Worm (Caenorhabditis elegans) whole organism, young adult: ENCODE measurements around the gene pgl-2.
A peak's percentile ranks its signal among the peaks of the same experiment; 100 is the strongest.

Experiments used
- F10E7.11 ChIP-seq: sonication (generic microtip); optimal IDR thresholded peaks from 2 replicates; lab custom pipeline; 2017; ENCODE audit warnings: mild to moderate bottlenecking, missing genetic modification characterization, moderate library complexity, missing compliant biosample characterization
- F22D6.2 ChIP-seq: sonication (generic microtip); optimal IDR thresholded peaks from 2 replicates; lab custom pipeline; 2016; ENCODE audit warnings: mild to moderate bottlenecking, missing genetic modification characterization, missing compliant biosample characterization
- F23B12.7 ChIP-seq: sonication (generic microtip); optimal IDR thresholded peaks from 2 replicates; lab custom pipeline; 2017; ENCODE audit warnings: missing genetic modification characterization, mild to moderate bottlenecking, missing compliant biosample characterization, antibody characterized with exemption, moderate library complexity; ENCODE audit not compliant: insufficient read depth
- F37B4.10 ChIP-seq: fragments of 200-800 bp; sonication (Bioruptor generic); IDR thresholded peaks from 2 replicates; pipeline ENCODE4 v1.3.6; 2022; ENCODE audit warnings: missing genetic modification characterization, missing compliant biosample characterization
- F39B2.1 ChIP-seq: fragments of 200-800 bp; sonication (Bioruptor generic); IDR thresholded peaks from 2 replicates; pipeline ENCODE4 v1.3.6; 2022; ENCODE audit warnings: missing genetic modification reagents, missing genetic modification characterization, missing compliant biosample characterization
- F55B11.4 ChIP-seq: sonication (generic microtip); optimal IDR thresholded peaks from 2 replicates; lab custom pipeline; 2016; ENCODE audit warnings: missing compliant biosample characterization, missing genetic modification characterization, borderline replicate concordance; ENCODE audit not compliant: insufficient read depth
- F57C9.4 ChIP-seq: sonication (generic microtip); optimal IDR thresholded peaks from 2 replicates; lab custom pipeline; 2017; ENCODE audit warnings: mild to moderate bottlenecking, missing genetic modification characterization, missing compliant biosample characterization
- K11D2.4 ChIP-seq: fragments of 200-800 bp; sonication (Bioruptor generic); IDR thresholded peaks from 2 replicates; pipeline ENCODE4 v1.3.6; 2022; ENCODE audit warnings: missing genetic modification reagents, missing genetic modification characterization, missing compliant biosample characterization
- T07F8.4 ChIP-seq: sonication (generic microtip); optimal IDR thresholded peaks from 2 replicates; lab custom pipeline; 2016; ENCODE audit warnings: mild to moderate bottlenecking, missing genetic modification characterization, moderate library complexity, missing compliant biosample characterization
- Y56A3A.18 ChIP-seq: fragments of 200-800 bp; sonication (Bioruptor generic); IDR thresholded peaks from 2 replicates; pipeline ENCODE4 v1.3.6; 2022; ENCODE audit warnings: missing genetic modification reagents, missing genetic modification characterization, missing compliant biosample characterization
- ZK185.1 ChIP-seq: sonication (generic microtip); optimal IDR thresholded peaks from 2 replicates; lab custom pipeline; 2016; ENCODE audit warnings: mild to moderate bottlenecking, missing genetic modification characterization, missing compliant biosample characterization; ENCODE audit not compliant: poor library complexity, severe bottlenecking
- attf-3 ChIP-seq: fragments of 200-800 bp; sonication (Bioruptor generic); conservative IDR thresholded peaks from 2 replicates; pipeline ENCODE4 v1.3.6; 2022; ENCODE audit warnings: missing genetic modification reagents, missing genetic modification characterization, missing compliant biosample characterization
- ccch-3 ChIP-seq: fragments of 200-800 bp; sonication (Bioruptor generic); optimal IDR thresholded peaks from 2 replicates; lab custom pipeline; 2018; ENCODE audit warnings: mild to moderate bottlenecking, missing genetic modification characterization, missing compliant biosample characterization
- cebp-1 ChIP-seq, 2 experiments: fragments of 200-800 bp in 1 of 2; sonication (Bioruptor generic) in 1 of 2; sonication (generic microtip) in 1 of 2; IDR thresholded peaks in 1 of 2; optimal IDR thresholded peaks in 1 of 2; 2 replicates each; pipeline versions ENCODE4 v1.3.6 to Lab custom; 2017 to 2022; ENCODE audit warnings: missing compliant biosample characterization in 2 of 2, missing genetic modification characterization in 2 of 2, mild to moderate bottlenecking in 1 of 2, missing genetic modification reagents in 1 of 2, moderate library complexity in 1 of 2
- ceh-100 ChIP-seq: fragments of 200-800 bp; sonication (Bioruptor generic); IDR thresholded peaks from 2 replicates; pipeline ENCODE4 v1.3.6; 2022; ENCODE audit warnings: missing genetic modification reagents, missing genetic modification characterization, missing compliant biosample characterization
- ceh-27 ChIP-seq: fragments of 200-800 bp; sonication (Bioruptor generic); optimal IDR thresholded peaks from 2 replicates; lab custom pipeline; 2018; ENCODE audit warnings: mild to moderate bottlenecking, missing genetic modification characterization, moderate library complexity, missing compliant biosample characterization
- ceh-79 ChIP-seq: sonication (generic microtip); optimal IDR thresholded peaks from 2 replicates; lab custom pipeline; 2017; ENCODE audit warnings: mild to moderate bottlenecking, missing genetic modification characterization, missing compliant biosample characterization
- ceh-91 ChIP-seq: fragments of 200-800 bp; sonication (Bioruptor generic); IDR thresholded peaks from 2 replicates; pipeline ENCODE4 v1.3.6; 2022; ENCODE audit warnings: missing genetic modification reagents, missing genetic modification characterization, missing compliant biosample characterization
- dox-1 ChIP-seq: fragments of 200-800 bp; sonication (Bioruptor generic); IDR thresholded peaks from 2 replicates; pipeline ENCODE4 v1.3.6; 2022; ENCODE audit warnings: missing genetic modification reagents, missing genetic modification characterization, missing compliant biosample characterization
- dpl-1 ChIP-seq: fragments of 150-350 bp; optimal IDR thresholded peaks from 2 replicates; lab custom pipeline; 2014; ENCODE audit warnings: missing biosample characterization, missing genetic modification reagents, missing genetic modification characterization
- efl-1 ChIP-seq: fragments of 150-350 bp; optimal IDR thresholded peaks from 2 replicates; lab custom pipeline; 2014; ENCODE audit warnings: missing biosample characterization, missing genetic modification reagents, missing genetic modification characterization
- egl-44 ChIP-seq: fragments of 200-800 bp; sonication (Bioruptor generic); IDR thresholded peaks from 2 replicates; pipeline ENCODE4 v1.3.6; 2022; ENCODE audit warnings: missing genetic modification reagents, missing genetic modification characterization, missing compliant biosample characterization
- hlh-26 ChIP-seq: fragments of 200-800 bp; sonication (Bioruptor generic); conservative IDR thresholded peaks from 2 replicates; pipeline ENCODE4 v1.3.6; 2022; ENCODE audit warnings: missing genetic modification reagents, missing genetic modification characterization, missing compliant biosample characterization
- hsf-1 ChIP-seq: fragments of 200-800 bp; sonication (Bioruptor generic); IDR thresholded peaks from 2 replicates; pipeline ENCODE4 v1.3.6; 2022; ENCODE audit warnings: missing genetic modification reagents, missing genetic modification characterization, missing compliant biosample characterization
- lag-1 ChIP-seq: fragments of 200-800 bp; sonication (Bioruptor generic); IDR thresholded peaks from 2 replicates; pipeline ENCODE4 v1.3.6; 2022; ENCODE audit warnings: missing genetic modification reagents, missing genetic modification characterization, missing compliant biosample characterization
- lin-35 ChIP-seq, 3 experiments: fragments of 150-350 bp in 2 of 3; sonication (generic microtip) in 1 of 3; optimal IDR thresholded peaks; 2 replicates each; lab custom pipeline; 2014 to 2018; ENCODE audit warnings: missing biosample characterization in 3 of 3, missing genetic modification characterization in 3 of 3, missing genetic modification reagents in 3 of 3
- lin-54 ChIP-seq: fragments of 200-800 bp; sonication (Bioruptor generic); optimal IDR thresholded peaks from 2 replicates; lab custom pipeline; 2018; ENCODE audit warnings: mild to moderate bottlenecking, missing genetic modification characterization, missing compliant biosample characterization
- madf-10 ChIP-seq: sonication (generic microtip); optimal IDR thresholded peaks from 2 replicates; lab custom pipeline; 2016; ENCODE audit warnings: mild to moderate bottlenecking, missing genetic modification characterization, missing compliant biosample characterization
- madf-6 ChIP-seq: fragments of 200-800 bp; sonication (Bioruptor generic); IDR thresholded peaks from 2 replicates; pipeline ENCODE4 v1.3.6; 2022; ENCODE audit warnings: missing genetic modification reagents, missing genetic modification characterization, missing compliant biosample characterization
- mcd-1 ChIP-seq: fragments of 200-800 bp; sonication (Bioruptor generic); IDR thresholded peaks from 2 replicates; pipeline ENCODE4 v1.3.6; 2022; ENCODE audit warnings: missing genetic modification reagents, missing genetic modification characterization, missing compliant biosample characterization
- mel-28 ChIP-seq: sonication (generic microtip); optimal IDR thresholded peaks from 2 replicates; lab custom pipeline; 2016; ENCODE audit warnings: borderline replicate concordance, mild to moderate bottlenecking, missing genetic modification characterization, missing compliant biosample characterization
- nhr-120 ChIP-seq: fragments of 200-800 bp; sonication (Bioruptor generic); IDR thresholded peaks from 2 replicates; pipeline ENCODE4 v1.3.6; 2022; ENCODE audit warnings: missing genetic modification characterization, missing compliant biosample characterization
- nhr-27 ChIP-seq: fragments of 200-800 bp; sonication (Bioruptor generic); optimal IDR thresholded peaks from 2 replicates; lab custom pipeline; 2018; ENCODE audit warnings: mild to moderate bottlenecking, missing genetic modification characterization, moderate library complexity, missing compliant biosample characterization
- repo-1 ChIP-seq: sonication (generic microtip); optimal IDR thresholded peaks from 2 replicates; lab custom pipeline; 2017; ENCODE audit warnings: mild to moderate bottlenecking, missing genetic modification characterization, missing compliant biosample characterization
- unc-62 ChIP-seq: fragments of 150-350 bp; optimal IDR thresholded peaks from 2 replicates; lab custom pipeline; 2014; ENCODE audit warnings: missing biosample characterization, missing genetic modification reagents, missing genetic modification characterization
- zfh-2 ChIP-seq: fragments of 200-800 bp; sonication (Bioruptor generic); conservative IDR thresholded peaks from 2 replicates; pipeline ENCODE4 v1.3.6; 2022; ENCODE audit warnings: missing genetic modification reagents, missing genetic modification characterization, missing compliant biosample characterization

The pgl-2 gene

ce11 chrIII:8710310-8710709 is 35.1 kb upstream of the pgl-2 start, which contains the start of gene B0303.11:
B0303.11 (minus strand) TSS chrIII:8710410.
- TF ChIP-seq F37B4.10 (GFP tag; lab: Robert Waterston, UW) = no peak
- no peak for TF ChIP-seq nhr-27 (tag; lab: Kevin White, UChicago)
- no peak for TF ChIP-seq ceh-100
- no peak for TF ChIP-seq efl-1
- no peak for TF ChIP-seq F55B11.4 (tag; lab: Kevin White, UChicago)
- TF ChIP-seq ceh-79 (tag; lab: Kevin White, UChicago) = no peak
- TF ChIP-seq dox-1 (GFP tag; lab: Robert Waterston, UW) = no peak
- no peak for TF ChIP-seq T07F8.4 (tag; lab: Kevin White, UChicago)
- no peak for TF ChIP-seq lin-35 (GFP tag; optimal IDR thresholded peaks at IDR 0.05; lab: Kevin White, UChicago)
- TF ChIP-seq nhr-120 (GFP tag; lab: Robert Waterston, UW) = no peak
- no peak for TF ChIP-seq repo-1
- TF ChIP-seq F22D6.2 (tag; lab: Kevin White, UChicago) = no peak
- TF ChIP-seq F57C9.4 (tag; lab: Kevin White, UChicago) = no peak
- no peak for TF ChIP-seq F10E7.11 (tag; lab: Kevin White, UChicago)

DNA sequence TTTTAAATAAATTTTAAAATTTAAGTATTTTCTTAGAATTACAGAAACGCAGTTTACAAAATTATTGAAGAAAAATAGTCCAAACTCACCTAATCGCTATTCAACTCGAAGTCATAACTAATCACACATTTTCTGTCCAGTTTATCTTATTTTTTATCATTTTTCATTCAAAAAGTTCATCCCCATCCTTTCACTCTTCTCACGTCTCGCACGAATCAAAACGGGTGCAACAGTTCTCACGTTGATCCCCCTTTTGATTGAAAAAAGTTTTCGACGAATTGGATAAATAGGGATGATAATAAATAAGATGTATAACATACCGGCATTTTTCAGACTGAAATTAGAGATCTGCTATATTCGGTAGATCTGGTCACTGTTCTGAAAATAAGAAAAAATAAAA is 34.5 kb upstream of the pgl-2 start:
- TF ChIP-seq ceh-91 (GFP tag; lab: Robert Waterston, UW) (no peak), F57C9.4 (tag; lab: Kevin White, UChicago) (no peak)

- no peak for TF ChIP-seq egl-44 (GFP tag; lab: Robert Waterston, UW)
- TF ChIP-seq mel-28 = no peak
- no peak for TF ChIP-seq attf-3 (GFP tag; lab: Robert Waterston, UW)
- no peak for TF ChIP-seq ccch-3 (GFP tag; lab: Kevin White, UChicago)
- TF ChIP-seq cebp-1 (GFP tag; IDR thresholded peaks at IDR 0.05; lab: Robert Waterston, UW) = no peak
- no peak for TF ChIP-seq cebp-1 (tag; optimal IDR thresholded peaks at IDR 0.05; lab: Kevin White, UChicago)
- TF ChIP-seq hlh-26 (GFP tag; lab: Robert Waterston, UW) = no peak
- no peak for TF ChIP-seq K11D2.4 (GFP tag; lab: Robert Waterston, UW)
- TF ChIP-seq hsf-1 = no peak
- TF ChIP-seq madf-10 (tag; lab: Kevin White, UChicago) = no peak
- TF ChIP-seq lag-1 (GFP tag; lab: Robert Waterston, UW) = no peak
- no peak for TF ChIP-seq unc-62 (GFP tag; lab: Kevin White, UChicago)
- TF ChIP-seq F23B12.7 (tag; lab: Kevin White, UChicago) = no peak
- TF ChIP-seq dpl-1 = no peak
- no peak for TF ChIP-seq Y56A3A.18 (GFP tag; lab: Robert Waterston, UW)
Observed at ce11 chrIII:8704765-8705164, 29.5 kb upstream of the pgl-2 start, which contains the start of gene B0303.16. B0303.16 (plus strand) TSS chrIII:8705065.

- 0 out of 2 replicates have a peak, but pooled peaks have one; percentile 9 for TF ChIP-seq madf-6 (GFP tag; lab: Robert Waterston, UW)
- TF ChIP-seq efl-1 = peak; percentile 41
- TF ChIP-seq F39B2.1 (GFP tag; lab: Robert Waterston, UW) = no peak
- peak; percentile 57 for TF ChIP-seq ceh-27 (GFP tag; lab: Kevin White, UChicago)
- peak; percentile 60 for TF ChIP-seq mcd-1
- no peak for TF ChIP-seq zfh-2 (GFP tag; lab: Robert Waterston, UW)
- TF ChIP-seq dpl-1 = peak; percentile 36
- TF ChIP-seq ZK185.1 (tag; lab: Kevin White, UChicago) = peak; percentile 31
- TF ChIP-seq lin-54 (GFP tag; lab: Kevin White, UChicago) = peak; percentile 35
Observed at ce11 chrIII:8700289-8700957, 25.2 kb upstream of the pgl-2 start, which contains the start of the genes sdz-1 and vps-33.1. sdz-1 (minus strand) TSS chrIII:8700339. vps-33.1 (plus strand) TSS chrIII:8700927.
